Fruit fly (Drosophila melanogaster): ENCODE results near the gene Hira.

Hira gene

DNA sequence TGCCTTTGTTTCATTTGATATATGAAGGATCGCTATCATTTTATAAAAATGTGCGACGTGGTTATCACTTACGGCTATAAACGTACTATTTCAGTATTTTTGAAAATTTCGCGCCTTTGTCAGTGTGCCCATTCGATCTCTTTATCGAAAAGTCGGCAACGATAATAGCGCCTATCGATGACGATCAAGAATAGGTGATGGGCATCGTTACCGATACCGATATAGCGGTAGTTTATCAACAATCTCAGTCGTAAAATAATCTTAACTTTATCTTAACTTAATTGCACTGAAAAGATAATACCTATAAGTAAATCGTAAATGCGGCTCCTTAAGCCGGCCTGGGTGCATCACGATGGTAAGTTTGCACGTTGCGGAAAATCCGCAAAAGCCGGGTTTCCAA is at the start of gene Hira (continued):
- TF ChIP-seq B-H2 (GFP tag; optimal IDR thresholded peaks at IDR 0.05) (peak; percentile 14), eyg (GFP tag; optimal IDR thresholded peaks at IDR 0.05) (no peak), trem (tag; optimal IDR thresholded peaks at IDR 0.05) (peak; percentile 45), caup (GFP tag; optimal IDR thresholded peaks at IDR 0.05; ENCODE audit: severe bottlenecking) (no peak), Pdp1 (GFP tag; optimal IDR thresholded peaks at IDR 0.05) (no peak), HLH4C (GFP tag; IDR thresholded peaks at IDR 0.05; ENCODE audit: partially characterized antibody) (peak; percentile 93), CG34224 (GFP tag; IDR thresholded peaks at IDR 0.05; ENCODE audit: partially characterized antibody) (peak; percentile 91), CG11398 (GFP tag; optimal IDR thresholded peaks at IDR 0.05) (no peak), CG11456 (GFP tag; IDR thresholded peaks at IDR 0.05) (no peak), gro (GFP tag; optimal IDR thresholded peaks at IDR 0.05) (no peak), CG32767 (GFP tag; IDR thresholded peaks at IDR 0.05) (no peak), gcm2 (GFP tag; optimal IDR thresholded peaks at IDR 0.05) (no peak), crp (GFP tag; optimal IDR thresholded peaks at IDR 0.05) (no peak), tin (GFP tag; optimal IDR thresholded peaks at IDR 0.05) (no peak), CG2889 (GFP tag; IDR thresholded peaks at IDR 0.05) (no peak), yki (optimal IDR thresholded peaks at IDR 0.05) (no peak), CG12744 (GFP tag; optimal IDR thresholded peaks at IDR 0.05) (no peak), maf-S (GFP tag; optimal IDR thresholded peaks at IDR 0.05) (no peak), ci (GFP tag; IDR thresholded peaks at IDR 0.05) (no peak), cg (GFP tag; optimal IDR thresholded peaks at IDR 0.05) (no peak), mirr (GFP tag; optimal IDR thresholded peaks at IDR 0.05) (no peak), ftz-f1 (GFP tag; optimal IDR thresholded peaks at IDR 0.05) (no peak), lilli (GFP tag; optimal IDR thresholded peaks at IDR 0.05) (peak; percentile 8), nmo (GFP tag; optimal IDR thresholded peaks at IDR 0.05) (peak; percentile 6), sqz (GFP tag; optimal IDR thresholded peaks at IDR 0.05) (no peak), Xbp1 (GFP tag; optimal IDR thresholded peaks at IDR 0.05) (no peak), zfh1 (GFP tag; IDR thresholded peaks at IDR 0.05) (no peak), CG4328 (GFP tag; optimal IDR thresholded peaks at IDR 0.05) (no peak), CG6791 (GFP tag; IDR thresholded peaks at IDR 0.05; ENCODE audit: partially characterized antibody) (peak; percentile 93), Eip74EF (GFP tag; optimal IDR thresholded peaks at IDR 0.05) (no peak), dati (GFP tag; IDR thresholded peaks at IDR 0.05) (no peak), CG15011 (GFP tag; optimal IDR thresholded peaks at IDR 0.05) (no peak), CG12236 (GFP tag; optimal IDR thresholded peaks at IDR 0.05) (no peak), CG1529 (GFP tag; optimal IDR thresholded peaks at IDR 0.05) (no peak), CG17912 (GFP tag; optimal IDR thresholded peaks at IDR 0.05) (no peak), insv (GFP tag; optimal IDR thresholded peaks at IDR 0.05) (peak in 1 of 2 experiments; percentile 34), unc-4 (GFP tag; IDR thresholded peaks at IDR 0.05; ENCODE audit: partially characterized antibody) (peak; percentile 88), Usf (GFP tag; optimal IDR thresholded peaks at IDR 0.05) (no peak), wdn (GFP tag; IDR thresholded peaks at IDR 0.05) (no peak), CG7839 (tag; optimal IDR thresholded peaks at IDR 0.05) (no peak), PHDP (tag; optimal IDR thresholded peaks at IDR 0.05) (peak; percentile 7), tll (GFP tag; optimal IDR thresholded peaks at IDR 0.05) (no peak), tio (GFP tag; optimal IDR thresholded peaks at IDR 0.05) (no peak), bbx (GFP tag; IDR thresholded peaks at IDR 0.05; ENCODE audit: partially characterized antibody) (peak; percentile 93), jing (GFP tag; optimal IDR thresholded peaks at IDR 0.05) (no peak), corto (GFP tag; optimal IDR thresholded peaks at IDR 0.05) (no peak), chinmo (GFP tag; IDR thresholded peaks at IDR 0.05; ENCODE audit: partially characterized antibody) (peak; percentile 96), CG9727 (GFP tag; optimal IDR thresholded peaks at IDR 0.05) (no peak), Max (GFP tag; optimal IDR thresholded peaks at IDR 0.05) (no peak), Gug (GFP tag; IDR thresholded peaks at IDR 0.05) (no peak)
